Fruit fly (Drosophila melanogaster) whole organism, wandering third instar larva: Measurements from ENCODE around the gene CG33003.

Experiments used
- Abd-B ChIP-seq: fragments of >200 bp; optimal IDR thresholded peaks from 2 replicates; lab custom pipeline; 2017; ENCODE audit warnings: missing biosample characterization, missing genetic modification characterization
- CG32264 ChIP-seq: fragments of 200-800 bp; sonication (Bioruptor generic); optimal IDR thresholded peaks from 2 replicates; lab custom pipeline; 2016; ENCODE audit warnings: missing biosample characterization, missing genetic modification characterization
- CG9705 ChIP-seq: fragments of 200-800 bp; sonication (Bioruptor generic); optimal IDR thresholded peaks from 2 replicates; lab custom pipeline; 2018; ENCODE audit warnings: missing biosample characterization, mild to moderate bottlenecking, missing genetic modification characterization
- Dfd ChIP-seq: fragments of >200 bp; optimal IDR thresholded peaks from 2 replicates; lab custom pipeline; 2017; ENCODE audit warnings: missing biosample characterization, missing genetic modification characterization
- Dif ChIP-seq: fragments of 200-275, 200-300 bp; sonication (Bioruptor generic); optimal IDR thresholded peaks from 2 replicates; lab custom pipeline; 2018; ENCODE audit warnings: missing biosample characterization, missing genetic modification characterization; ENCODE audit not compliant: partially characterized antibody
- GATAd ChIP-seq: sonication (Bioruptor generic); optimal IDR thresholded peaks from 2 replicates; lab custom pipeline; 2016; ENCODE audit warnings: missing biosample characterization, missing genetic modification characterization
- Hr78 ChIP-seq: fragments of >200 bp; optimal IDR thresholded peaks from 2 replicates; lab custom pipeline; 2017; ENCODE audit warnings: missing biosample characterization, missing genetic modification characterization
- Hr83 ChIP-seq: fragments of 200-300 bp; sonication (Bioruptor generic); optimal IDR thresholded peaks from 2 replicates; lab custom pipeline; 2016; ENCODE audit warnings: missing biosample characterization, mild to moderate bottlenecking, missing genetic modification characterization, moderate library complexity; ENCODE audit not compliant: poor library complexity, severe bottlenecking
- Jra ChIP-seq: sonication (Bioruptor generic); optimal IDR thresholded peaks from 2 replicates; lab custom pipeline; 2016; ENCODE audit warnings: missing biosample characterization, missing genetic modification characterization
- Mio ChIP-seq: sonication (Bioruptor generic); optimal IDR thresholded peaks from 2 replicates; lab custom pipeline; 2016; ENCODE audit warnings: missing biosample characterization, missing genetic modification characterization
- Myc ChIP-seq: fragments of >200 bp; optimal IDR thresholded peaks from 2 replicates; lab custom pipeline; 2017
- N ChIP-seq: fragments of >200 bp; optimal IDR thresholded peaks from 2 replicates; lab custom pipeline; 2018; ENCODE audit warnings: missing biosample characterization, missing external identifiers, missing genetic modification characterization
- OdsH ChIP-seq: fragments of 200-800 bp; sonication (Bioruptor generic); optimal IDR thresholded peaks from 2 replicates; lab custom pipeline; 2016; ENCODE audit warnings: missing biosample characterization, mild to moderate bottlenecking, missing genetic modification characterization
- Rel ChIP-seq, 2 experiments: fragments of 200-800 bp; sonication (Bioruptor generic) in 1 of 2; optimal IDR thresholded peaks; 2 replicates in 1 of 2; 3 replicates in 1 of 2; lab custom pipeline; 2016 to 2019; ENCODE audit warnings: mild to moderate bottlenecking in 2 of 2, missing biosample characterization in 2 of 2, missing genetic modification characterization in 2 of 2, moderate library complexity in 1 of 2
- Sp1 ChIP-seq: fragments of 200-800 bp; sonication (Bioruptor generic); optimal IDR thresholded peaks from 3 replicates; lab custom pipeline; 2019; ENCODE audit warnings: missing biosample characterization, mild to moderate bottlenecking, missing genetic modification characterization, moderate library complexity
- Vsx2 ChIP-seq: fragments of 200-300, 225-300 bp; sonication (Bioruptor generic); optimal IDR thresholded peaks from 2 replicates; lab custom pipeline; 2018; ENCODE audit warnings: missing biosample characterization, missing genetic modification characterization; ENCODE audit not compliant: partially characterized antibody
- brk ChIP-seq: fragments of 200-800 bp; sonication (Bioruptor generic); optimal IDR thresholded peaks from 2 replicates; lab custom pipeline; 2016; ENCODE audit warnings: missing biosample characterization, mild to moderate bottlenecking, missing genetic modification characterization
- dl ChIP-seq, 2 experiments: fragments of 175-275, 200-275 bp in 1 of 2; fragments of 200-275 bp in 1 of 2; sonication (Bioruptor generic); optimal IDR thresholded peaks; lab custom pipeline; 2018; ENCODE audit warnings: mild to moderate bottlenecking in 2 of 2, missing biosample characterization in 2 of 2, missing genetic modification characterization in 2 of 2, moderate library complexity in 2 of 2; ENCODE audit not compliant: partially characterized antibody in 2 of 2, insufficient read depth in 1 of 2
- dmrt93B ChIP-seq: fragments of 200-800 bp; sonication (Bioruptor generic); optimal IDR thresholded peaks from 2 replicates; lab custom pipeline; 2018; ENCODE audit warnings: missing biosample characterization, mild to moderate bottlenecking, missing genetic modification characterization
- dsf ChIP-seq: sonication (Bioruptor generic); optimal IDR thresholded peaks from 2 replicates; lab custom pipeline; 2016; ENCODE audit warnings: missing biosample characterization, missing genetic modification characterization, borderline replicate concordance
- ey ChIP-seq: fragments of 200-800 bp; sonication (Bioruptor generic); optimal IDR thresholded peaks from 2 replicates; lab custom pipeline; 2016; ENCODE audit warnings: missing biosample characterization, missing genetic modification characterization
- foxo ChIP-seq, 2 experiments: fragments of 200-800 bp; sonication (Bioruptor generic); optimal IDR thresholded peaks; 2 replicates in 1 of 2; 3 replicates in 1 of 2; lab custom pipeline; 2016 to 2017; ENCODE audit warnings: missing biosample characterization in 2 of 2, missing genetic modification characterization in 2 of 2
- fru ChIP-seq: fragments of 200-800 bp; sonication (Bioruptor generic); optimal IDR thresholded peaks from 3 replicates; lab custom pipeline; 2016; ENCODE audit warnings: missing biosample characterization, mild to moderate bottlenecking, missing genetic modification characterization
- h ChIP-seq: fragments of 200-800 bp; sonication (Bioruptor generic); optimal IDR thresholded peaks from 3 replicates; lab custom pipeline; 2016; ENCODE audit warnings: missing biosample characterization, mild to moderate bottlenecking, missing genetic modification characterization
- jim ChIP-seq: fragments of 175-275, 200-325 bp; sonication (Bioruptor generic); optimal IDR thresholded peaks from 2 replicates; lab custom pipeline; 2016; ENCODE audit warnings: missing biosample characterization, mild to moderate bottlenecking, missing genetic modification characterization
- psq ChIP-seq: fragments of 200-800 bp; sonication (Bioruptor generic); optimal IDR thresholded peaks from 3 replicates; lab custom pipeline; 2017; ENCODE audit warnings: missing biosample characterization, mild to moderate bottlenecking, missing genetic modification characterization, moderate library complexity
- rgr ChIP-seq: fragments of 200-800 bp; sonication (Bioruptor generic); optimal IDR thresholded peaks from 3 replicates; lab custom pipeline; 2016; ENCODE audit warnings: missing biosample characterization, mild to moderate bottlenecking, missing genetic modification characterization
- sage ChIP-seq: fragments of 200-800 bp; sonication (Bioruptor generic); optimal IDR thresholded peaks from 2 replicates; lab custom pipeline; 2016; ENCODE audit warnings: missing biosample characterization, mild to moderate bottlenecking, missing genetic modification characterization
- sv ChIP-seq: fragments of 200-800 bp; sonication (Bioruptor generic); optimal IDR thresholded peaks from 3 replicates; lab custom pipeline; 2016; ENCODE audit warnings: missing biosample characterization, missing genetic modification characterization
- tai ChIP-seq: sonication (Bioruptor generic); optimal IDR thresholded peaks from 2 replicates; lab custom pipeline; 2016; ENCODE audit warnings: missing biosample characterization, missing genetic modification characterization
- usp ChIP-seq: fragments of >200 bp; optimal IDR thresholded peaks from 2 replicates; lab custom pipeline; 2017; ENCODE audit warnings: missing biosample characterization, missing genetic modification characterization
- woc ChIP-seq: sonication (Bioruptor generic); optimal IDR thresholded peaks from 2 replicates; lab custom pipeline; 2016; ENCODE audit warnings: missing biosample characterization, mild to moderate bottlenecking, missing genetic modification characterization

The CG33003 gene

dm6 chr2L:4437487-4437886 lies 36.7 kb downstream of the CG33003 start, which contains the start of gene CG43056:
Gene CG43056, plus strand, starts transcription at chr2L:4437787.
- TF ChIP-seq foxo (GFP tag; optimal IDR thresholded peaks at IDR 0.05; lab: Kevin White, UChicago): no peak
- no peak for TF ChIP-seq sv
- TF ChIP-seq psq: no peak
- no peak for TF ChIP-seq Jra (GFP tag; lab: Kevin White, UChicago)
- TF ChIP-seq usp (GFP tag; lab: Kevin White, UChicago): no peak
- TF ChIP-seq sage (GFP tag; lab: Kevin White, UChicago): no peak
- no peak for TF ChIP-seq brk
- TF ChIP-seq Vsx2 (GFP tag; lab: Kevin White, UChicago): no peak
- TF ChIP-seq tai (GFP tag; lab: Kevin White, UChicago): no peak
- TF ChIP-seq CG32264 (GFP tag; lab: Kevin White, UChicago): no peak
- no peak for TF ChIP-seq Hr83 (GFP tag; lab: Kevin White, UChicago)
- TF ChIP-seq fru (GFP tag; lab: Kevin White, UChicago): no peak
- TF ChIP-seq rgr: no peak
- TF ChIP-seq dsf: no peak
- TF ChIP-seq h: no peak
- no peak for TF ChIP-seq jim (GFP tag; lab: Kevin White, UChicago)

DNA sequence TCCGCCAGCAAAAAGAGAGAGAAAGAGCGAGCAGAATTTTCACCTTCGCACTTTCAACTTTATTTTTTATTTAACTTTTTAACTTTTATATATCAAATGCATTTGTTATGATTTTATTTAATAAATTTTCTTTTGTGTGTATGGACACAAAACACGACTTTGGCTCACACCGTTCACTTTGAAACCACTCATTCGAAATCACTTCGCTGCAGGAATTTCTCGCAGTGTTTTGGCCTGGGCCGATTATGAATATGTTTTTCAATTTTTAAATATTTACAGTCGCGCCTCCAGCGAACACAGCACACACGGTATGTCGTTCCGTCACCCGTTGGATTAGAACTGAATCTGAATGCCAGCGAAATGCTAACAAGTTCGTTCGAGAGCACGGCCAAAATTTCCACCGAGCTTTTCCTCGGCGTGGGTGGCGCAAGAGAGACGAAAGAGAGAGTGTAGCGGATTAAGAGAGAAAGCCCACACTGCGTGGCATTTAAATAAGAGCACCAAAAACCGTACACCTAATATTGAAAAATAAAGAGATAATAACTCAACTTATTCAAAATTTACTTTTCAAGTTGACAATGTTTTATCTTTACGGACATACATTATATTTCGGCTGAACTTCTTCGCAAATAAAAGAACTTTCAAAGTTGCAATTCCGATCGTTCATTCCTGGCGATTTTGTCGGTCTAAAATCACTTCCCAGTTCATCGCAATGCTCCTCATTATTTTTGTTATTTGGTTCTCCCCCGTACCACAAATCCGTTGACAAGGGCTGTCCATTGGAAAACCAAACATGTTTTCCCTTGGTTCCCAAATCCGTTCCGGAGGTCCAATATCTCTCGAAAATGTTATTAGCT lies 40.4 kb downstream of the CG33003 start, which contains the start of gene CG15431:
TSS of gene CG15431 (minus strand) at position 402 of the 857 bp plus-strand sequence.
- TF ChIP-seq Abd-B: no peak
- TF ChIP-seq ey (GFP tag; lab: Kevin White, UChicago): no peak
- no peak for TF ChIP-seq woc (GFP tag; lab: Kevin White, UChicago)
- TF ChIP-seq psq: no peak
- TF ChIP-seq Myc (lab: Kevin White, UChicago): no peak
- no peak for TF ChIP-seq dl (GFP tag; optimal IDR thresholded peaks at IDR 0.05; lab: Kevin White, UChicago; ENCODE audit: insufficient read depth in 1 of 2, partially characterized antibody in 2 of 2)
- no peak for TF ChIP-seq Sp1 (GFP tag; lab: Kevin White, UChicago)
- no peak for TF ChIP-seq rgr
- no peak for TF ChIP-seq Hr83 (GFP tag; lab: Kevin White, UChicago)
- TF ChIP-seq N (GFP tag; lab: Kevin White, UChicago): no peak
- no peak for TF ChIP-seq dmrt93B (GFP tag; lab: Kevin White, UChicago)
- no peak for TF ChIP-seq sage (GFP tag; lab: Kevin White, UChicago)
- TF ChIP-seq CG32264 (GFP tag; lab: Kevin White, UChicago): no peak
- TF ChIP-seq Dfd (GFP tag; lab: Kevin White, UChicago): no peak

DNA sequence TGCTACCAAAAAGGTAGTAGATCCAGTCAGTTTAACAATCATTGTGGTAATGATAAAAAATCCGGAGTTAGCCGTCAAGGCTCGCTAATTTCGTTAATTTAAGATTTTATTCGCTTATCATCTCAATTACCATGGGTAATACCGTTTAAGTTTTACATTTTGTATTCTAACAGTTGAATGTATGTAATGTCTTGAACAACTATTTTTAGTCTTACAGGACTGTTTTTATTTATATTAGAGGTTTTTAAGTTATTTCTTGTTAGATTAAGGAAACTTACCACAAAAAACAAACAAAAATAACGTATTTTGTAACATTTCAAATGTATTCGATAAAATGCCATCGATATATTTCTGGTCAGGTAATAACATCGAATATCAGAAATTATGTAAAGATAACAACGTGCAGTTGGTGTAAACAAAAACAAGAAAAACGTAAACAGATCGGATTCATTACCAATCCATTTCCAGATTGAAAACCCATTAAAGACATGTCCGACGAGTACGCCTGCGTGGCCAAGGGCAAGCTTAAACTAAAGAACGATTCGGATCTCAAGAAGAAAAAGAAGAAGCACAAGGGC lies 41.3 kb downstream of the CG33003 start, which contains the start of the genes Sfp24F and CG15432:
TSS of gene Sfp24F (minus strand) at position 51 of the 578 bp plus-strand sequence.
TSS of gene CG15432 (plus strand) at position 311 of the 578 bp plus-strand sequence.
- TF ChIP-seq Sp1 (GFP tag; lab: Kevin White, UChicago) (no peak), OdsH (no peak), GATAd (GFP tag; lab: Kevin White, UChicago) (no peak), Mio (no peak), sv (no peak), dl (GFP tag; optimal IDR thresholded peaks at IDR 0.05; lab: Kevin White, UChicago; ENCODE audit: insufficient read depth in 1 of 2, partially characterized antibody in 2 of 2) (no peak), Rel (GFP tag; optimal IDR thresholded peaks at IDR 0.05; lab: Kevin White, UChicago) (no peak), Rel (tag; optimal IDR thresholded peaks at IDR 0.05; lab: Kevin White, UChicago) (no peak), ey (GFP tag; lab: Kevin White, UChicago) (no peak), Myc (lab: Kevin White, UChicago) (no peak), CG9705 (GFP tag; lab: Kevin White, UChicago) (no peak), Dif (GFP tag; lab: Kevin White, UChicago) (no peak), jim (GFP tag; lab: Kevin White, UChicago) (no peak), Jra (GFP tag; lab: Kevin White, UChicago) (no peak), foxo (GFP tag; optimal IDR thresholded peaks at IDR 0.05; lab: Kevin White, UChicago) (no peak), Hr78 (GFP tag; lab: Kevin White, UChicago) (no peak), Vsx2 (GFP tag; lab: Kevin White, UChicago) (no peak), dmrt93B (GFP tag; lab: Kevin White, UChicago) (no peak)
